Worm (Caenorhabditis elegans) whole organism, L1 larva: ENCODE data around the gene F09C12.2.

Experiments used
- fkh-10 ChIP-seq: sonication (generic microtip); optimal IDR thresholded peaks from 2 replicates; lab custom pipeline; 2017; ENCODE audit warnings: missing biosample characterization, missing genetic modification reagents, missing genetic modification characterization
- jun-1 ChIP-seq: fragments of 150-350 bp; optimal IDR thresholded peaks from 2 replicates; lab custom pipeline; 2014; ENCODE audit warnings: missing biosample characterization, missing genetic modification reagents, missing genetic modification characterization
- lin-39 ChIP-seq: fragments of 150-350 bp; optimal IDR thresholded peaks from 2 replicates; lab custom pipeline; 2014; ENCODE audit warnings: missing biosample characterization, missing genetic modification reagents, missing genetic modification characterization
- nhr-237 ChIP-seq: fragments of 150-350 bp; optimal IDR thresholded peaks from 2 replicates; lab custom pipeline; 2014; ENCODE audit warnings: missing biosample characterization, missing genetic modification characterization
- nhr-77 ChIP-seq: fragments of 150-350 bp; optimal IDR thresholded peaks from 2 replicates; lab custom pipeline; 2014; ENCODE audit warnings: missing biosample characterization, missing genetic modification characterization
- nhr-90 ChIP-seq: sonication (generic microtip); optimal IDR thresholded peaks from 2 replicates; lab custom pipeline; 2016; ENCODE audit warnings: mild to moderate bottlenecking, missing genetic modification characterization, missing compliant biosample characterization; ENCODE audit not compliant: poor library complexity
- skn-1 ChIP-seq: fragments of 150-350 bp; optimal IDR thresholded peaks from 2 replicates; lab custom pipeline; 2014; ENCODE audit warnings: missing biosample characterization, missing genetic modification characterization
- snpc-4 ChIP-seq: fragments of 150-350 bp; optimal IDR thresholded peaks from 2 replicates; lab custom pipeline; 2014; ENCODE audit warnings: missing biosample characterization, missing genetic modification characterization
- swsn-7 ChIP-seq: sonication (generic microtip); optimal IDR thresholded peaks from 2 replicates; lab custom pipeline; 2016; ENCODE audit warnings: missing genetic modification characterization, missing compliant biosample characterization
- vab-15 ChIP-seq: sonication (generic microtip); optimal IDR thresholded peaks from 2 replicates; lab custom pipeline; 2017; ENCODE audit warnings: missing genotype, mild to moderate bottlenecking, missing genetic modification characterization, missing compliant biosample characterization
- zag-1 ChIP-seq: fragments of 150-350 bp; optimal IDR thresholded peaks from 2 replicates; lab custom pipeline; 2014; ENCODE audit warnings: missing biosample characterization, missing genetic modification characterization

ce11 chrII:5099649-5100048, 10.2 kb upstream of the F09C12.2 start, which contains the start of gene C04G6.6:
- TF ChIP-seq nhr-90 (no peak), skn-1 (tag; lab: Kevin White, UChicago) (no peak), jun-1 (tag; lab: Kevin White, UChicago) (no peak), lin-39 (tag; lab: Kevin White, UChicago) (no peak), swsn-7 (no peak), fkh-10 (GFP tag; lab: Kevin White, UChicago) (no peak), zag-1 (tag; lab: Kevin White, UChicago) (no peak), snpc-4 (tag; lab: Kevin White, UChicago) (no peak), nhr-77 (tag; lab: Kevin White, UChicago) (no peak), vab-15 (no peak), nhr-237 (tag; lab: Kevin White, UChicago) (no peak)
